Fruit fly (Drosophila melanogaster): Measurements from ENCODE around the gene rictor.

Gene rictor

dm6 chrX:19297899-19298784 lies 37.1 kb upstream of the rictor start, which contains the start of gene CG8034 (continued):
- TF ChIP-seq Eip75B (GFP tag; optimal IDR thresholded peaks at IDR 0.05) (peak; percentile 99), Sox15 (GFP tag; optimal IDR thresholded peaks at IDR 0.05) (peak; percentile 97), Hr39 (GFP tag; optimal IDR thresholded peaks at IDR 0.05) (peak; percentile 97), esn (GFP tag; optimal IDR thresholded peaks at IDR 0.05) (peak; percentile 98), vri (GFP tag; optimal IDR thresholded peaks at IDR 0.05) (peak; percentile 95), cyc (GFP tag; optimal IDR thresholded peaks at IDR 0.05) (peak; percentile 97), svp (GFP tag) (peak; percentile 99), acj6 (GFP tag; optimal IDR thresholded peaks at IDR 0.05) (peak; percentile 98), Lpt (GFP tag; optimal IDR thresholded peaks at IDR 0.05) (peak; percentile 98), eg (GFP tag; IDR thresholded peaks at IDR 0.05) (peak; percentile 95), CG10669 (GFP tag; optimal IDR thresholded peaks at IDR 0.05) (peak; percentile 99), CG31627 (GFP tag; optimal IDR thresholded peaks at IDR 0.05) (peak; percentile 97), Ets21C (GFP tag; optimal IDR thresholded peaks at IDR 0.05) (peak; percentile 96), Eip93F (GFP tag; optimal IDR thresholded peaks at IDR 0.05) (peak; percentile 93), CG6808 (GFP tag; optimal IDR thresholded peaks at IDR 0.05) (peak; percentile 97), CG3032 (tag; optimal IDR thresholded peaks at IDR 0.05) (peak; percentile 98), CG16779 (tag; optimal IDR thresholded peaks at IDR 0.05) (peak; percentile 96), CG7368 (GFP tag; optimal IDR thresholded peaks at IDR 0.05) (peak; percentile 97), Hr4 (GFP tag; optimal IDR thresholded peaks at IDR 0.05) (peak; percentile 98), CG6276 (GFP tag; optimal IDR thresholded peaks at IDR 0.05) (peak; percentile 98), pdm3 (GFP tag; optimal IDR thresholded peaks at IDR 0.05) (peak; percentile 98), Sox102F (GFP tag; optimal IDR thresholded peaks at IDR 0.05) (peak; percentile 98), CG34406 (GFP tag; optimal IDR thresholded peaks at IDR 0.05) (peak; percentile 97), topi (GFP tag; optimal IDR thresholded peaks at IDR 0.05) (peak; percentile 99), CG8319 (GFP tag; optimal IDR thresholded peaks at IDR 0.05) (peak; percentile 97), Eip78C (GFP tag) (peak; percentile 100), Sox14 (GFP tag; optimal IDR thresholded peaks at IDR 0.05) (peak; percentile 98), CG10631 (GFP tag; optimal IDR thresholded peaks at IDR 0.05) (peak; percentile 98), CG3919 (GFP tag; optimal IDR thresholded peaks at IDR 0.05) (peak; percentile 97), Met (GFP tag; optimal IDR thresholded peaks at IDR 0.05) (peak; percentile 99), CG8632 (GFP tag; optimal IDR thresholded peaks at IDR 0.05) (peak; percentile 98), CG6854 (GFP tag; optimal IDR thresholded peaks at IDR 0.05) (peak; percentile 96), CG11902 (GFP tag; optimal IDR thresholded peaks at IDR 0.05) (peak; percentile 97), Smox (GFP tag; optimal IDR thresholded peaks at IDR 0.05) (peak; percentile 98)

dm6 chrX:19295831-19296423 lies 34.9 kb upstream of the rictor start:
- TF ChIP-seq CG8319 (GFP tag; optimal IDR thresholded peaks at IDR 0.05) (peak; percentile 98), ss (GFP tag; optimal IDR thresholded peaks at IDR 0.05) (peak; percentile 23 to 50), dsx (GFP tag; optimal IDR thresholded peaks at IDR 0.05; ENCODE audit: poor library complexity, severe bottlenecking) (peak; percentile 94), topi (GFP tag; optimal IDR thresholded peaks at IDR 0.05) (no peak)

- TF ChIP-seq CG3919 (GFP tag; optimal IDR thresholded peaks at IDR 0.05) (no peak), pdm3 (GFP tag; optimal IDR thresholded peaks at IDR 0.05) (no peak), fd59A (GFP tag; optimal IDR thresholded peaks at IDR 0.05) (no peak), Sox102F (GFP tag; optimal IDR thresholded peaks at IDR 0.05) (no peak), cyc (GFP tag; optimal IDR thresholded peaks at IDR 0.05) (no peak), CG11762 (GFP tag; optimal IDR thresholded peaks at IDR 0.05; ENCODE audit: insufficient read depth) (no peak), eg (GFP tag; IDR thresholded peaks at IDR 0.05) (no peak), dsx (GFP tag; optimal IDR thresholded peaks at IDR 0.05; ENCODE audit: poor library complexity, severe bottlenecking) (no peak), net (GFP tag; optimal IDR thresholded peaks at IDR 0.05) (no peak)
Measured at dm6 chrX:19294953-19295352, 33.9 kb upstream of the rictor start.
